Worm (Caenorhabditis elegans) whole organism, late embryonic: ENCODE data around the gene pdhb-1.
A peak's percentile ranks its signal among the peaks of the same experiment; 100 is the strongest.

Source experiments
- C38D4.7 ChIP-seq: fragments of 200-800 bp; sonication (Bioruptor generic); optimal IDR thresholded peaks from 2 replicates; lab custom pipeline; 2018; ENCODE audit warnings: mild to moderate bottlenecking, missing genetic modification characterization, moderate library complexity, missing compliant biosample characterization
- K02D7.2 ChIP-seq: sonication (generic microtip); optimal IDR thresholded peaks from 2 replicates; lab custom pipeline; 2017; ENCODE audit warnings: mild to moderate bottlenecking, missing genetic modification characterization, missing compliant biosample characterization
- K09A11.1 ChIP-seq: sonication (generic microtip); optimal IDR thresholded peaks from 2 replicates; lab custom pipeline; 2017; ENCODE audit warnings: antibody characterized with exemption, mild to moderate bottlenecking, missing genetic modification characterization, missing compliant biosample characterization; ENCODE audit not compliant: insufficient read depth
- T23F11.4 ChIP-seq: fragments of 200-800 bp; sonication (Bioruptor generic); optimal IDR thresholded peaks from 2 replicates; lab custom pipeline; 2018; ENCODE audit warnings: mild to moderate bottlenecking, missing genetic modification characterization, missing compliant biosample characterization
- Y22D7AL.16 ChIP-seq: sonication (generic microtip); optimal IDR thresholded peaks from 2 replicates; lab custom pipeline; 2016; ENCODE audit warnings: missing genetic modification characterization, missing compliant biosample characterization
- ama-1 ChIP-seq: fragments of 150-350 bp; optimal IDR thresholded peaks from 2 replicates; lab custom pipeline; 2014
- ceh-14 ChIP-seq: sonication (generic microtip); optimal IDR thresholded peaks from 2 replicates; lab custom pipeline; 2016; ENCODE audit warnings: missing genotype, missing genetic modification characterization, missing compliant biosample characterization
- ceh-18 ChIP-seq: sonication (generic microtip); optimal IDR thresholded peaks from 2 replicates; lab custom pipeline; 2016; ENCODE audit warnings: missing genetic modification characterization, missing compliant biosample characterization
- ceh-19 ChIP-seq: fragments of 200-800 bp; sonication (Bioruptor generic); optimal IDR thresholded peaks from 2 replicates; lab custom pipeline; 2018; ENCODE audit warnings: mild to moderate bottlenecking, missing genetic modification characterization, missing compliant biosample characterization
- ceh-2 ChIP-seq: sonication (generic microtip); optimal IDR thresholded peaks from 2 replicates; lab custom pipeline; 2016; ENCODE audit warnings: missing genotype, missing genetic modification characterization, missing compliant biosample characterization
- ceh-30 ChIP-seq: fragments of 150-350 bp; optimal IDR thresholded peaks from 2 replicates; lab custom pipeline; 2014; ENCODE audit warnings: missing biosample characterization, missing genetic modification characterization
- ceh-34 ChIP-seq: sonication (generic microtip); optimal IDR thresholded peaks from 2 replicates; lab custom pipeline; 2016; ENCODE audit warnings: mild to moderate bottlenecking, missing genetic modification characterization, missing compliant biosample characterization
- ceh-45 ChIP-seq: fragments of 200-800 bp; sonication (Bioruptor generic); IDR thresholded peaks from 2 replicates; pipeline ENCODE4 v1.3.6; 2022; ENCODE audit warnings: missing genetic modification reagents, missing genetic modification characterization, missing compliant biosample characterization
- ceh-48 ChIP-seq: sonication (generic microtip); optimal IDR thresholded peaks from 2 replicates; lab custom pipeline; 2016; ENCODE audit warnings: missing genetic modification characterization, inconsistent platforms, missing compliant biosample characterization
- ceh-6 ChIP-seq: fragments of 200-800 bp; sonication (Bioruptor generic); optimal IDR thresholded peaks from 2 replicates; lab custom pipeline; 2018; ENCODE audit warnings: mild to moderate bottlenecking, missing genetic modification characterization, missing compliant biosample characterization
- che-1 ChIP-seq: sonication (generic microtip); optimal IDR thresholded peaks from 2 replicates; lab custom pipeline; 2016; ENCODE audit warnings: mild to moderate bottlenecking, missing genetic modification characterization, missing compliant biosample characterization
- dve-1 ChIP-seq: sonication (generic microtip); optimal IDR thresholded peaks from 2 replicates; lab custom pipeline; 2017; ENCODE audit warnings: antibody characterized with exemption, mild to moderate bottlenecking, missing genetic modification characterization, missing compliant biosample characterization
- elt-2 ChIP-seq: sonication (generic microtip); optimal IDR thresholded peaks from 2 replicates; lab custom pipeline; 2016; ENCODE audit warnings: missing genetic modification reagents, missing genetic modification characterization, missing compliant biosample characterization
- elt-4 ChIP-seq: sonication (generic microtip); optimal IDR thresholded peaks from 2 replicates; lab custom pipeline; 2016; ENCODE audit warnings: missing genetic modification characterization, missing compliant biosample characterization
- fax-1 ChIP-seq: sonication (generic microtip); optimal IDR thresholded peaks from 2 replicates; lab custom pipeline; 2016; ENCODE audit warnings: missing genotype, missing genetic modification characterization, missing compliant biosample characterization
- fkh-10 ChIP-seq: fragments of 150-350 bp; optimal IDR thresholded peaks from 2 replicates; lab custom pipeline; 2014; ENCODE audit warnings: missing biosample characterization, missing genetic modification reagents, missing genetic modification characterization
- fkh-6 ChIP-seq: sonication (generic microtip); optimal IDR thresholded peaks from 2 replicates; lab custom pipeline; 2016; ENCODE audit warnings: missing genetic modification characterization, missing compliant biosample characterization
- gmeb-2 ChIP-seq: sonication (generic microtip); optimal IDR thresholded peaks from 2 replicates; lab custom pipeline; 2016; ENCODE audit warnings: missing genetic modification characterization, inconsistent platforms, missing compliant biosample characterization
- hlh-13 ChIP-seq: fragments of 200-800 bp; sonication (Bioruptor generic); optimal IDR thresholded peaks from 2 replicates; lab custom pipeline; 2018; ENCODE audit warnings: mild to moderate bottlenecking, missing genetic modification characterization, missing compliant biosample characterization
- hlh-15 ChIP-seq: sonication (generic microtip); optimal IDR thresholded peaks from 2 replicates; lab custom pipeline; 2016; ENCODE audit warnings: missing genetic modification characterization, missing compliant biosample characterization
- hlh-30 ChIP-seq: sonication (generic microtip); optimal IDR thresholded peaks from 2 replicates; lab custom pipeline; 2017; ENCODE audit warnings: antibody characterized with exemption, missing genetic modification characterization, missing compliant biosample characterization; ENCODE audit not compliant: insufficient read depth
- hlh-6 ChIP-seq: sonication (generic microtip); optimal IDR thresholded peaks from 2 replicates; lab custom pipeline; 2016; ENCODE audit warnings: missing genotype, missing genetic modification characterization, missing compliant biosample characterization
- lim-6 ChIP-seq: sonication (generic microtip); optimal IDR thresholded peaks from 2 replicates; lab custom pipeline; 2016; ENCODE audit warnings: missing genetic modification characterization, missing compliant biosample characterization
- lin-11 ChIP-seq: fragments of 200-800 bp; sonication (Bioruptor generic); optimal IDR thresholded peaks from 2 replicates; lab custom pipeline; 2018; ENCODE audit warnings: mild to moderate bottlenecking, missing genetic modification characterization, missing compliant biosample characterization
- madf-2 ChIP-seq: sonication (generic microtip); optimal IDR thresholded peaks from 2 replicates; lab custom pipeline; 2017; ENCODE audit warnings: missing genetic modification characterization, missing compliant biosample characterization
- mec-3 ChIP-seq: sonication (generic microtip); optimal IDR thresholded peaks from 2 replicates; lab custom pipeline; 2016; ENCODE audit warnings: borderline replicate concordance, missing genetic modification characterization, missing compliant biosample characterization
- nfya-1 ChIP-seq: sonication (generic microtip); optimal IDR thresholded peaks from 2 replicates; lab custom pipeline; 2017; ENCODE audit warnings: missing genetic modification characterization, mild to moderate bottlenecking, missing compliant biosample characterization, antibody characterized with exemption, moderate library complexity
- nhr-11 ChIP-seq: fragments of 150-350 bp; optimal IDR thresholded peaks from 2 replicates; lab custom pipeline; 2014; ENCODE audit warnings: missing biosample characterization, missing genetic modification characterization
- nhr-232 ChIP-seq: sonication (generic microtip); optimal IDR thresholded peaks from 2 replicates; lab custom pipeline; 2016; ENCODE audit warnings: missing genetic modification characterization, missing compliant biosample characterization
- npax-4 ChIP-seq: sonication (generic microtip); optimal IDR thresholded peaks from 2 replicates; lab custom pipeline; 2016; ENCODE audit warnings: missing genetic modification characterization, missing compliant biosample characterization
- odd-2 ChIP-seq: sonication (generic microtip); optimal IDR thresholded peaks from 2 replicates; lab custom pipeline; 2017; ENCODE audit warnings: antibody characterized with exemption, mild to moderate bottlenecking, missing genetic modification characterization, missing compliant biosample characterization
- pag-3 ChIP-seq: sonication (generic microtip); optimal IDR thresholded peaks from 2 replicates; lab custom pipeline; 2016; ENCODE audit warnings: missing compliant biosample characterization, missing genetic modification characterization, borderline replicate concordance
- pat-9 ChIP-seq: fragments of 200-800 bp; sonication (Bioruptor generic); optimal IDR thresholded peaks from 2 replicates; lab custom pipeline; 2018; ENCODE audit warnings: mild to moderate bottlenecking, missing genetic modification characterization, moderate library complexity, missing compliant biosample characterization
- pha-2 ChIP-seq: sonication (generic microtip); optimal IDR thresholded peaks from 2 replicates; lab custom pipeline; 2017; ENCODE audit warnings: mild to moderate bottlenecking, missing genetic modification characterization, missing compliant biosample characterization
- pha-4 ChIP-seq: fragments of 150-350 bp; optimal IDR thresholded peaks from 2 replicates; lab custom pipeline; 2018; ENCODE audit warnings: missing biosample characterization, missing genetic modification reagents, missing genetic modification characterization
- pqm-1 ChIP-seq: sonication (generic microtip); optimal IDR thresholded peaks from 2 replicates; lab custom pipeline; 2016; ENCODE audit warnings: missing genetic modification characterization, missing compliant biosample characterization
- pros-1 ChIP-seq: fragments of 150-350 bp; optimal IDR thresholded peaks from 2 replicates; lab custom pipeline; 2014; ENCODE audit warnings: missing biosample characterization, missing genetic modification reagents, missing genetic modification characterization
- ref-2 ChIP-seq: sonication (generic microtip); optimal IDR thresholded peaks from 2 replicates; lab custom pipeline; 2016; ENCODE audit warnings: missing genetic modification characterization, missing compliant biosample characterization
- sdc-2 ChIP-seq: sonication (generic microtip); optimal IDR thresholded peaks from 2 replicates; lab custom pipeline; 2016; ENCODE audit warnings: missing genotype, missing genetic modification characterization, missing compliant biosample characterization
- sox-2 ChIP-seq: fragments of 200-800 bp; sonication (Bioruptor generic); IDR thresholded peaks from 2 replicates; pipeline ENCODE4 v1.3.6; 2022; ENCODE audit warnings: missing genetic modification reagents, missing genetic modification characterization, missing compliant biosample characterization
- sox-4 ChIP-seq: sonication (generic microtip); optimal IDR thresholded peaks from 2 replicates; lab custom pipeline; 2017; ENCODE audit warnings: mild to moderate bottlenecking, missing genetic modification characterization, inconsistent platforms, missing compliant biosample characterization
- syd-9 ChIP-seq: sonication (generic microtip); optimal IDR thresholded peaks from 2 replicates; lab custom pipeline; 2016; ENCODE audit warnings: mild to moderate bottlenecking, missing genetic modification characterization, moderate library complexity, missing compliant biosample characterization
- tbx-2 ChIP-seq: sonication (generic microtip); optimal IDR thresholded peaks from 2 replicates; lab custom pipeline; 2016; ENCODE audit warnings: missing genetic modification characterization, missing compliant biosample characterization
- unc-3 ChIP-seq, 2 experiments: fragments of 200-800 bp in 1 of 2; sonication (Bioruptor generic) in 1 of 2; sonication (generic microtip) in 1 of 2; conservative IDR thresholded peaks in 1 of 2; optimal IDR thresholded peaks in 1 of 2; 2 replicates each; pipeline versions ENCODE4 v1.3.6 to Lab custom; 2016 to 2022; ENCODE audit warnings: missing compliant biosample characterization in 2 of 2, missing genetic modification characterization in 2 of 2, missing genetic modification reagents in 1 of 2
- unc-42 ChIP-seq: sonication (generic microtip); optimal IDR thresholded peaks from 2 replicates; lab custom pipeline; 2016; ENCODE audit warnings: missing genotype, missing genetic modification characterization, missing compliant biosample characterization
- unc-55 ChIP-seq: sonication (generic microtip); optimal IDR thresholded peaks from 2 replicates; lab custom pipeline; 2017; ENCODE audit warnings: missing biosample characterization, missing genetic modification reagents, missing genetic modification characterization
- ztf-16 ChIP-seq: sonication (generic microtip); optimal IDR thresholded peaks from 2 replicates; lab custom pipeline; 2017; ENCODE audit warnings: missing genetic modification characterization, missing compliant biosample characterization

Gene pdhb-1

DNA sequence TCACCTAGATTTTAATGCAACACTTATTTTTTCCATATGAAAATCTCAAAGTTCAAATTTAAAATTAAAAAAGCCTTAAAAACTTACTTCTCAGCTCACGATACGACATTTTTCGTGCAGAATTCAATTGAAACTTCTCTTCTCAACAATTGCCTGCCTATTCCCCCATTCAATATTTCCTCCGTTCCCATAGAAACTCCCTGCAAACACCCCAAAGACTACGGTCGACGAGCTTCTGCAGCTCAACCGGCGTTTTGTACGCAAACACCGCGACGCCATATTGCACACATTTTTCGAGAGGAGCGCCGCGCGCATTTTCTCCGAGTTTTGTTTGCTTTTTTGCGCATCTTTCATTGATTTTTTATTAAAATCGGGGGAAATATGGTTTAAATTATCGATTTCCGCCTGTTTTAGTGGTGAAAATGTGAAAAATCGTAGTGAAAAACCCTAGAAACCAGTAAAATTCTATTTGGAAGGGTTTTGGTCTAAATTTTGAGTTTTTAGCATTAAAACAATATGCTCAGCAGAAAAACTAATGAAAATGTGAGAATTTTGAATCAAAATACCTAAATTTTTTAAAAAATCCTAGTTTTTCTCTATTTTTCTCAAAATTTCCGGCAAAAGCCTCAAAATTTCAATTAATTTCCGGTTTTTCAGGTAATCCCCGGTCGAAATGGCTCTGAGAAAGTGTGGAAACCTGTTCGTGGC, at the start of gene pdhb-1, which contains the start of gene dyf-3:
Gene pdhb-1, plus strand, starts transcription at position 658 of the 708 bp plus-strand sequence.
Gene dyf-3, minus strand, starts transcription at position 217 of the 708 bp plus-strand sequence.
- no peak for TF ChIP-seq hlh-30 (tag; lab: Kevin White, UChicago)
- peak; percentile 5 for TF ChIP-seq unc-42 (tag; lab: Kevin White, UChicago)
- no peak for TF ChIP-seq sox-2 (GFP tag; lab: Robert Waterston, UW)
- TF ChIP-seq dve-1 (tag; lab: Kevin White, UChicago): no peak
- TF ChIP-seq pag-3: no peak
- TF ChIP-seq mec-3 (tag; lab: Kevin White, UChicago): no peak
- TF ChIP-seq fax-1 (tag; lab: Kevin White, UChicago): no peak
- no peak for TF ChIP-seq K09A11.1 (tag; lab: Kevin White, UChicago)
- TF ChIP-seq fkh-6 (tag; lab: Kevin White, UChicago): no peak
- no peak for TF ChIP-seq sdc-2 (tag; lab: Kevin White, UChicago)
- TF ChIP-seq ztf-16 (tag; lab: Kevin White, UChicago): peak; percentile 25
- no peak for TF ChIP-seq ref-2 (tag; lab: Kevin White, UChicago)
- no peak for TF ChIP-seq pat-9 (tag; lab: Kevin White, UChicago)
- no peak for TF ChIP-seq madf-2 (tag; lab: Kevin White, UChicago)
- no peak for TF ChIP-seq K02D7.2 (tag; lab: Kevin White, UChicago)
- TF ChIP-seq elt-4: no peak
- TF ChIP-seq T23F11.4: no peak
- no peak for TF ChIP-seq ama-1 (lab: Kevin White, UChicago)
- no peak for TF ChIP-seq elt-2 (tag; lab: Kevin White, UChicago)
- no peak for TF ChIP-seq npax-4 (tag; lab: Kevin White, UChicago)
- peak; percentile 11 for TF ChIP-seq Y22D7AL.16
- TF ChIP-seq hlh-6 (tag; lab: Kevin White, UChicago): no peak
- TF ChIP-seq C38D4.7 (GFP tag; lab: Kevin White, UChicago): no peak
- TF ChIP-seq ceh-2: no peak
- no peak for TF ChIP-seq pha-2 (tag; lab: Kevin White, UChicago)
- TF ChIP-seq tbx-2 (tag; lab: Kevin White, UChicago): peak; percentile 1
- TF ChIP-seq gmeb-2 (tag; lab: Kevin White, UChicago): peak; percentile 6
- TF ChIP-seq lin-11: no peak
- peak; percentile 18 for TF ChIP-seq ceh-48 (tag; lab: Kevin White, UChicago)
- no peak for TF ChIP-seq lim-6 (tag; lab: Kevin White, UChicago)
- TF ChIP-seq ceh-19 (GFP tag; lab: Kevin White, UChicago): peak; percentile 5
- peak; percentile 46 for TF ChIP-seq nfya-1 (tag; lab: Kevin White, UChicago)
- no peak for TF ChIP-seq ceh-45 (GFP tag; lab: Robert Waterston, UW)
- TF ChIP-seq ceh-18 (tag; lab: Kevin White, UChicago): no peak
- TF ChIP-seq nhr-232 (tag; lab: Kevin White, UChicago): no peak
- no peak for TF ChIP-seq odd-2 (tag; lab: Kevin White, UChicago)
- no peak for TF ChIP-seq che-1 (tag; lab: Kevin White, UChicago)
- no peak for TF ChIP-seq pros-1
- no peak for TF ChIP-seq syd-9 (tag; lab: Kevin White, UChicago)
- no peak for TF ChIP-seq ceh-14 (tag; lab: Kevin White, UChicago)
- TF ChIP-seq nhr-11 (tag; lab: Kevin White, UChicago): no peak
- no peak for TF ChIP-seq hlh-13
- TF ChIP-seq sox-4 (tag; lab: Kevin White, UChicago): no peak
- peak; percentile 2 for TF ChIP-seq ceh-34 (tag; lab: Kevin White, UChicago)
- no peak for TF ChIP-seq unc-3 (GFP tag; conservative IDR thresholded peaks at IDR 0.05; lab: Robert Waterston, UW)
- TF ChIP-seq unc-3 (tag; optimal IDR thresholded peaks at IDR 0.05; lab: Kevin White, UChicago): no peak
- no peak for TF ChIP-seq unc-55
- no peak for TF ChIP-seq ceh-30 (tag; lab: Kevin White, UChicago)
- TF ChIP-seq pqm-1: no peak
- TF ChIP-seq hlh-15 (tag; lab: Kevin White, UChicago): no peak
- no peak for TF ChIP-seq pha-4 (tag; lab: Kevin White, UChicago)
- TF ChIP-seq ceh-6 (GFP tag; lab: Kevin White, UChicago): no peak
- TF ChIP-seq fkh-10: no peak
